Worm (Caenorhabditis elegans) whole organism, L2 larva: ENCODE results near the gene rnp-7.

Experiments
- C34F6.9 ChIP-seq: fragments of 150-350 bp; optimal IDR thresholded peaks from 2 replicates; lab custom pipeline; 2014; ENCODE audit warnings: missing biosample characterization, missing genetic modification characterization
- F13H6.1 ChIP-seq: sonication (generic microtip); optimal IDR thresholded peaks from 2 replicates; lab custom pipeline; 2016; ENCODE audit warnings: missing genetic modification characterization, missing compliant biosample characterization
- R02D3.7 ChIP-seq: fragments of 150-350 bp; optimal IDR thresholded peaks from 2 replicates; lab custom pipeline; 2014; ENCODE audit warnings: missing biosample characterization, missing genetic modification characterization
- Y55F3AM.14 ChIP-seq: fragments of 200-800 bp; sonication (Bioruptor generic); optimal IDR thresholded peaks from 2 replicates; lab custom pipeline; 2018; ENCODE audit warnings: mild to moderate bottlenecking, missing genetic modification characterization, missing compliant biosample characterization
- alr-1 ChIP-seq: fragments of 150-350 bp; optimal IDR thresholded peaks from 2 replicates; lab custom pipeline; 2014; ENCODE audit warnings: missing biosample characterization, missing genetic modification characterization
- aly-2 ChIP-seq: fragments of 150-350 bp; optimal IDR thresholded peaks from 2 replicates; lab custom pipeline; 2014; ENCODE audit warnings: missing biosample characterization, missing genetic modification characterization
- ama-1 ChIP-seq: fragments of 150-350 bp; optimal IDR thresholded peaks from 2 replicates; lab custom pipeline; 2018; ENCODE audit warnings: inconsistent platforms
- blmp-1 ChIP-seq: sonication (generic microtip); optimal IDR thresholded peaks from 2 replicates; lab custom pipeline; 2017; ENCODE audit warnings: missing genetic modification characterization, mild to moderate bottlenecking, missing compliant biosample characterization, antibody characterized with exemption, moderate library complexity; ENCODE audit not compliant: insufficient read depth
- ceh-16 ChIP-seq: fragments of 150-350 bp; optimal IDR thresholded peaks from 2 replicates; lab custom pipeline; 2014; ENCODE audit warnings: missing biosample characterization, missing genetic modification characterization
- ceh-82 ChIP-seq: fragments of 150-350 bp; optimal IDR thresholded peaks from 2 replicates; lab custom pipeline; 2014; ENCODE audit warnings: missing biosample characterization, missing genetic modification characterization
- dmd-4 ChIP-seq: sonication (generic microtip); optimal IDR thresholded peaks from 2 replicates; lab custom pipeline; 2017; ENCODE audit warnings: missing biosample characterization, missing genetic modification characterization
- egl-27 ChIP-seq: sonication (generic microtip); optimal IDR thresholded peaks from 3 replicates; lab custom pipeline; 2017; ENCODE audit warnings: missing biosample characterization, missing genetic modification reagents, missing genetic modification characterization
- elt-1 ChIP-seq: fragments of 150-350 bp; optimal IDR thresholded peaks from 2 replicates; lab custom pipeline; 2014; ENCODE audit warnings: missing biosample characterization, missing genetic modification characterization
- elt-3 ChIP-seq: sonication (generic microtip); optimal IDR thresholded peaks from 2 replicates; lab custom pipeline; 2017; ENCODE audit warnings: missing biosample characterization, missing genetic modification characterization
- fos-1 ChIP-seq: fragments of 150-350 bp; optimal IDR thresholded peaks from 2 replicates; lab custom pipeline; 2014; ENCODE audit warnings: missing biosample characterization, missing genetic modification characterization
- gmeb-1 ChIP-seq: fragments of 150-350 bp; optimal IDR thresholded peaks from 2 replicates; lab custom pipeline; 2014; ENCODE audit warnings: missing biosample characterization, missing genetic modification characterization
- lin-11 ChIP-seq: fragments of 150-350 bp; sonication (generic microtip); optimal IDR thresholded peaks from 2 replicates; lab custom pipeline; 2014; ENCODE audit warnings: missing biosample characterization, missing genetic modification characterization, inconsistent platforms, mixed read lengths
- lin-39 ChIP-seq: fragments of 150-350 bp; optimal IDR thresholded peaks from 2 replicates; lab custom pipeline; 2014; ENCODE audit warnings: missing biosample characterization, missing genetic modification reagents, missing genetic modification characterization
- lsy-2 ChIP-seq, 2 experiments: fragments of 150-350 bp in 1 of 2; sonication (generic microtip) in 1 of 2; optimal IDR thresholded peaks; 2 replicates each; lab custom pipeline; 2014 to 2017; ENCODE audit warnings: missing biosample characterization in 2 of 2, missing genetic modification characterization in 2 of 2
- mab-5 ChIP-seq: fragments of 150-350 bp; optimal IDR thresholded peaks from 2 replicates; lab custom pipeline; 2014; ENCODE audit warnings: missing biosample characterization, missing genetic modification characterization
- mbf-1 ChIP-seq: sonication (generic microtip); optimal IDR thresholded peaks from 2 replicates; lab custom pipeline; 2017; ENCODE audit warnings: missing biosample characterization, missing genetic modification characterization
- mdl-1 ChIP-seq, 2 experiments: fragments of 150-350 bp in 1 of 2; sonication (generic microtip) in 1 of 2; optimal IDR thresholded peaks; 2 replicates each; lab custom pipeline; 2017; ENCODE audit warnings: missing biosample characterization in 2 of 2, missing genetic modification characterization in 2 of 2
- nhr-10 ChIP-seq: sonication (generic microtip); optimal IDR thresholded peaks from 2 replicates; lab custom pipeline; 2017; ENCODE audit warnings: missing biosample characterization, missing genetic modification characterization
- nhr-12 ChIP-seq: fragments of 150-350 bp; optimal IDR thresholded peaks from 2 replicates; lab custom pipeline; 2014; ENCODE audit warnings: missing biosample characterization, missing genetic modification characterization
- nhr-129 ChIP-seq: fragments of 150-350 bp; optimal IDR thresholded peaks from 2 replicates; lab custom pipeline; 2014; ENCODE audit warnings: missing biosample characterization, missing genetic modification characterization
- nhr-21 ChIP-seq: fragments of 150-350 bp; optimal IDR thresholded peaks from 2 replicates; lab custom pipeline; 2014; ENCODE audit warnings: missing biosample characterization, missing genetic modification characterization
- nhr-23 ChIP-seq: fragments of 150-350 bp; optimal IDR thresholded peaks from 2 replicates; lab custom pipeline; 2014; ENCODE audit warnings: missing biosample characterization, missing genetic modification reagents, missing genetic modification characterization
- nhr-237 ChIP-seq: fragments of 150-350 bp; optimal IDR thresholded peaks from 2 replicates; lab custom pipeline; 2014; ENCODE audit warnings: missing biosample characterization, missing genetic modification characterization
- nhr-25 ChIP-seq: fragments of 150-350 bp; sonication (generic microtip); optimal IDR thresholded peaks from 3 replicates; lab custom pipeline; 2014; ENCODE audit warnings: missing biosample characterization, missing genetic modification characterization
- nhr-6 ChIP-seq: fragments of 150-350 bp; optimal IDR thresholded peaks from 2 replicates; lab custom pipeline; 2014; ENCODE audit warnings: missing biosample characterization, missing genetic modification characterization
- nhr-77 ChIP-seq: fragments of 150-350 bp; optimal IDR thresholded peaks from 2 replicates; lab custom pipeline; 2014; ENCODE audit warnings: missing biosample characterization, missing genetic modification characterization
- sem-4 ChIP-seq: fragments of 150-350 bp; optimal IDR thresholded peaks from 2 replicates; lab custom pipeline; 2014; ENCODE audit warnings: missing biosample characterization, missing genetic modification reagents, missing genetic modification characterization
- skn-1 ChIP-seq: sonication (generic microtip); optimal IDR thresholded peaks from 2 replicates; lab custom pipeline; 2017; ENCODE audit warnings: missing biosample characterization, missing genetic modification characterization
- sma-3 ChIP-seq: sonication (generic microtip); optimal IDR thresholded peaks from 2 replicates; lab custom pipeline; 2016; ENCODE audit warnings: missing genetic modification reagents, missing genetic modification characterization, missing compliant biosample characterization
- sma-9 ChIP-seq, 2 experiments: fragments of 150-350 bp in 1 of 2; sonication (generic microtip) in 1 of 2; optimal IDR thresholded peaks; 2 replicates each; lab custom pipeline; 2014 to 2016; ENCODE audit warnings: missing genetic modification characterization in 2 of 2, mild to moderate bottlenecking in 1 of 2, missing biosample characterization in 1 of 2, missing compliant biosample characterization in 1 of 2, missing genetic modification reagents in 1 of 2, moderate library complexity in 1 of 2
- snpc-4 ChIP-seq: fragments of 150-350 bp; optimal IDR thresholded peaks from 2 replicates; lab custom pipeline; 2014; ENCODE audit warnings: missing biosample characterization, missing genetic modification characterization
- unc-55 ChIP-seq: fragments of 150-350 bp; sonication (generic microtip); optimal IDR thresholded peaks from 3 replicates; lab custom pipeline; 2014; ENCODE audit warnings: missing biosample characterization, missing genetic modification reagents, missing genetic modification characterization
- unc-62 ChIP-seq: fragments of 150-350 bp; optimal IDR thresholded peaks from 2 replicates; lab custom pipeline; 2014; ENCODE audit warnings: missing biosample characterization, missing genetic modification reagents, missing genetic modification characterization
- zag-1 ChIP-seq: fragments of 150-350 bp; optimal IDR thresholded peaks from 2 replicates; lab custom pipeline; 2014; ENCODE audit warnings: missing biosample characterization, missing genetic modification characterization
- ztf-11 ChIP-seq: sonication (generic microtip); optimal IDR thresholded peaks from 2 replicates; lab custom pipeline; 2017; ENCODE audit warnings: missing biosample characterization, missing genetic modification characterization
- ztf-4 ChIP-seq: fragments of 150-350 bp; optimal IDR thresholded peaks from 2 replicates; lab custom pipeline; 2014; ENCODE audit warnings: missing biosample characterization, missing genetic modification characterization

rnp-7 gene

DNA sequence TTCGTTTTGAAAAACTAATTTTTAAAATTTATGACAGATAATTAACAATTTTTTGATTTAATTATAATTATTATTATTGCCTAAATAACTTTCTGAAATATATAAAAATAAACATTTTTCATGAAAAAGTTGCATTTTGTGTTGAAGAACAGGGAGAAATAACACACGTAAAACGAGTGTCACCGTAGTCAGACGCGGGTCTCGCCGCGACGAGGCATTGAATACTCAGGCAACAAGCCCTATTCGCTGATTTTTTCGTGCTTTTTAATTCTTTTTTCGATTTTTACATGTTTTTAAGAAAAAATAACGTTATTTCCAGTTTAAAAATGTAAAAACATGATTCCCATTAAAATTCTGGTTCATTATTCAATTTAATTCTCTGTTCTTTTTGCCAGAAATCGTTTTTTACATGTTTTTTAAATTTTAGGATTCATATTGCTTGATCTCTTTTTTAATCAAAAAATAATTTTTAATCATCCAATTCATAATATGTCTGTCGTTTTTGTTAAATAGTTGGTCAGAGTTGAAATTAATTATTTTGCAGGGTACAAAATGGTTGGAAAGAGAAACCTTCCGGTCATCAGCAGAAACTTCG lies 47.0 kb upstream of the rnp-7 start, which contains the start of gene rpl-6 (continued):
- TF ChIP-seq F13H6.1 (tag; lab: Kevin White, UChicago) (peak; percentile 77), mdl-1 (tag; optimal IDR thresholded peaks at IDR 0.05; lab: Kevin White, UChicago) (peak in 1 of 2 experiments; percentile 68), nhr-10 (tag; lab: Kevin White, UChicago) (no peak), elt-3 (tag; lab: Kevin White, UChicago) (no peak), nhr-23 (no peak), snpc-4 (peak; percentile 47), zag-1 (peak; percentile 70), nhr-6 (tag; lab: Kevin White, UChicago) (peak; percentile 58), fos-1 (tag; lab: Kevin White, UChicago) (peak; percentile 77), elt-1 (no peak), ama-1 (lab: Kevin White, UChicago) (peak; percentile 41), nhr-21 (tag; lab: Kevin White, UChicago) (peak; percentile 88), lsy-2 (tag; optimal IDR thresholded peaks at IDR 0.05; lab: Kevin White, UChicago) (peak; percentile 98 to 100), lin-39 (tag; lab: Kevin White, UChicago) (no peak), aly-2 (tag; lab: Kevin White, UChicago) (no peak)

DNA sequence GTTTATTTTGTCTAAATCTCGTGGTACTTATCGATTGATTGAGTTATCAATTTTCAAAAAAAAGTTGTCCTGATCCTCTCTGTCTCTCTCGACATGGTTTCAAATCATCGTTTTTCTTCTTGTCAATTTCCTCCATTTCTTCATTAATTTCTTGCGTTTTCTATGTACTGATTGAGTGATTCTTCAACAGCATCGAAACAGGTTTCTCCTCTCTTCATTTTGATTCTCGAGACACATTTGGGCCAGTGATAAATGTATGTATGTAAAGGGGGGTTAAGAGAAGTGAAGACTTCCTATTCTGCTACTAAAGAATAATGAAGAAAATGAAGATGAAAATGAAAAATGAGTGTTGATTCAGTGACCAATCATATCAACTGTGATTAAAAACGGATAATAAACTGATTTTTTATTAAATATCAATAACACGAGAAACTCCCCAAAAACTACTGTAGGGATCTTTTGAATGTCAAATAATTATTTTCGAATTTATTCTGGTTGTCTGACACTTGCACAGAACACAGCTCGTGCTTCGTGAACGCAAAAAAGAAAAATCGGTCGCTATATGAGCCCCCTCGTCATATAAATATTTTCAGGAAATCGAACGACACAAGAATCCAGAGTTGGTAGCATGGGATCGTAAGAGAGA lies 42.3 kb upstream of the rnp-7 start:
- TF ChIP-seq lsy-2 (tag; optimal IDR thresholded peaks at IDR 0.05; lab: Kevin White, UChicago) = peak in 1 of 2 experiments; percentile 20
- TF ChIP-seq C34F6.9 (tag; lab: Kevin White, UChicago) = no peak
- no peak for TF ChIP-seq mdl-1 (tag; optimal IDR thresholded peaks at IDR 0.05; lab: Kevin White, UChicago)
- peak; percentile 6 for TF ChIP-seq blmp-1
- TF ChIP-seq zag-1 = no peak
- TF ChIP-seq fos-1 (tag; lab: Kevin White, UChicago) = peak; percentile 42
- peak; percentile 45 for TF ChIP-seq gmeb-1
- TF ChIP-seq egl-27 (tag; lab: Kevin White, UChicago) = peak; percentile 75
- no peak for TF ChIP-seq ztf-11 (tag; lab: Kevin White, UChicago)
- peak; percentile 65 for TF ChIP-seq nhr-21 (tag; lab: Kevin White, UChicago)
- TF ChIP-seq aly-2 (tag; lab: Kevin White, UChicago) = no peak
- peak; percentile 50 for TF ChIP-seq sma-9 (GFP tag; optimal IDR thresholded peaks at IDR 0.05; lab: Kevin White, UChicago)
- no peak for TF ChIP-seq sma-9 (tag; optimal IDR thresholded peaks at IDR 0.05; lab: Kevin White, UChicago)
- TF ChIP-seq sma-3 (GFP tag; lab: Kevin White, UChicago) = peak; percentile 27
- TF ChIP-seq nhr-25 (tag; lab: Kevin White, UChicago) = peak; percentile 67

DNA sequence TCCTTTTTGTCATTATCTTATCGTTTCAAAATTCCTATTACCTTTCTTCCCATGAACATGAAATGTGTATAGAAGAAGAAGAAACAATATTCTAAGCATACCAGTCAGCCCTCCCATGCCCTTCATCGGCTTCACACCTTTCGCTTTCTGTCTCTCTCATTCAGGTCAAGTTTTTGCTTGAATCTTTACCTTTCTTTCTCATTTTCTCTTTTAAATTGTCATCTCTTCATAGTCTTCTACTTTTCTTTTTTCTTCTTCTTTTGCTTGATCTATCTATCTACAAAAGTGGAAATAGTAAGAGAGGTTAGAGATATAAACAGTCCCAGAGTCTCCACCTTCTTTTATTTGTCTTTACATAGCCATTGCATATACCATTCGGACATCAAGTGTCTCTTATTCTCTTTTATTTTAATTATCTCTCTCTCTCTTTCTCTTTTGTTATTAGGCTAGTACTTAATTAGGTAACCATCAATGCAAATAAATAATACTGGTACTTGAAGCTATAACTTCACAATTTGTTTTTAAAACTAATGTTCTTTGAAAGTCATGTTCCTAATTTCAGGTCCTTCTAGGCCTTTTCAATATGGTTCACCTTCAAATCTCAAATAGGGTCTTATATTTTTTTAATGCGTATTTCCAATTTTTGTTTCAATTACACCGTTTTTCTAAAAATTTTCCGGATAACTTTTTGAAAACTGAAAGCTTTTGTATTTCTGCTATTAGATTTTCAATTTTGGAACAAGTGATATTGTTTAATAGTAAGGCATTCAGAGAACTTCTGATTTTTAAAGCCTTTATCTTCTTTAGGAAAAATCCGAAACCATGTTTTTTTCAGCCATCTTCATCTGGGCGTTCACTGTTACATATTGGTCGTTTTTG lies 40.7 kb upstream of the rnp-7 start, which contains the start of gene dpy-31:
TSS of gene dpy-31 (plus strand) at position 829 of the 879 bp plus-strand sequence.
- no peak for TF ChIP-seq gmeb-1
- no peak for TF ChIP-seq ceh-82 (tag; lab: Kevin White, UChicago)
- TF ChIP-seq ztf-4 = no peak
- no peak for TF ChIP-seq unc-62 (GFP tag; lab: Kevin White, UChicago)
- no peak for TF ChIP-seq elt-1
- no peak for TF ChIP-seq sem-4
- TF ChIP-seq nhr-77 (tag; lab: Kevin White, UChicago) = no peak
- TF ChIP-seq skn-1 = no peak
- no peak for TF ChIP-seq snpc-4
- peak; percentile 27 for TF ChIP-seq fos-1 (tag; lab: Kevin White, UChicago)
- TF ChIP-seq ceh-16 (tag; lab: Kevin White, UChicago) = peak; percentile 22
- peak; percentile 64 for TF ChIP-seq nhr-21 (tag; lab: Kevin White, UChicago)
- no peak for TF ChIP-seq mdl-1 (tag; optimal IDR thresholded peaks at IDR 0.05; lab: Kevin White, UChicago)
- TF ChIP-seq alr-1 (tag; lab: Kevin White, UChicago) = no peak
- TF ChIP-seq egl-27 (tag; lab: Kevin White, UChicago) = peak; percentile 88
- no peak for TF ChIP-seq nhr-12 (tag; lab: Kevin White, UChicago)
- no peak for TF ChIP-seq nhr-23
- TF ChIP-seq nhr-10 (tag; lab: Kevin White, UChicago) = no peak
- TF ChIP-seq nhr-237 (tag; lab: Kevin White, UChicago) = no peak
- no peak for TF ChIP-seq ama-1 (lab: Kevin White, UChicago)
- peak; percentile 99 for TF ChIP-seq blmp-1
- no peak for TF ChIP-seq unc-55
- TF ChIP-seq F13H6.1 (tag; lab: Kevin White, UChicago) = no peak
- TF ChIP-seq C34F6.9 (tag; lab: Kevin White, UChicago) = no peak
- peak; percentile 90 for TF ChIP-seq nhr-25 (tag; lab: Kevin White, UChicago)
- TF ChIP-seq lin-39 (tag; lab: Kevin White, UChicago) = no peak
- no peak for TF ChIP-seq mab-5 (tag; lab: Kevin White, UChicago)
- TF ChIP-seq Y55F3AM.14 (GFP tag; lab: Kevin White, UChicago) = no peak
- no peak for TF ChIP-seq nhr-129 (tag; lab: Kevin White, UChicago)
- TF ChIP-seq R02D3.7 (tag; lab: Kevin White, UChicago) = no peak
- TF ChIP-seq aly-2 (tag; lab: Kevin White, UChicago) = no peak
- TF ChIP-seq zag-1 = no peak
- no peak for TF ChIP-seq dmd-4 (tag; lab: Kevin White, UChicago)
- no peak for TF ChIP-seq lin-11 (tag; lab: Kevin White, UChicago)
- TF ChIP-seq mbf-1 (tag; lab: Kevin White, UChicago) = no peak
- no peak for TF ChIP-seq nhr-6 (tag; lab: Kevin White, UChicago)
- no peak for TF ChIP-seq ztf-11 (tag; lab: Kevin White, UChicago)
- TF ChIP-seq elt-3 (tag; lab: Kevin White, UChicago) = no peak
